Worm (Caenorhabditis elegans) whole organism, midembryonic: ENCODE measurements around the gene drr-2.
A peak's percentile ranks its signal among the peaks of the same experiment; 100 is the strongest.

Experiments used
- T22C8.4 ChIP-seq: fragments of 200-800 bp; sonication (Bioruptor generic); IDR thresholded peaks from 2 replicates; pipeline ENCODE4 v1.3.6; 2022; ENCODE audit warnings: missing genetic modification characterization, missing compliant biosample characterization
- cog-1 ChIP-seq: sonication (generic microtip); optimal IDR thresholded peaks from 2 replicates; lab custom pipeline; 2016; ENCODE audit warnings: missing genetic modification characterization, missing compliant biosample characterization
- flt-1 ChIP-seq: fragments of 200-800 bp; sonication (Bioruptor generic); IDR thresholded peaks from 2 replicates; pipeline ENCODE4 v1.3.6; 2022; ENCODE audit warnings: missing genetic modification characterization, missing compliant biosample characterization
- klf-2 ChIP-seq: fragments of 200-800 bp; sonication (Bioruptor generic); conservative IDR thresholded peaks from 2 replicates; pipeline ENCODE4 v1.3.6; 2022; ENCODE audit warnings: missing genetic modification reagents, missing genetic modification characterization, missing compliant biosample characterization
- med-1 ChIP-seq: sonication (generic microtip); optimal IDR thresholded peaks from 2 replicates; lab custom pipeline; 2017; ENCODE audit warnings: missing genetic modification characterization, mild to moderate bottlenecking, missing compliant biosample characterization, antibody characterized with exemption, missing genetic modification reagents; ENCODE audit not compliant: insufficient read depth
- ref-1 ChIP-seq: fragments of 200-800 bp; sonication (Bioruptor generic); conservative IDR thresholded peaks from 2 replicates; pipeline ENCODE4 v1.3.6; 2022; ENCODE audit warnings: missing genetic modification reagents, missing genetic modification characterization, missing compliant biosample characterization
- tab-1 ChIP-seq: fragments of 200-800 bp; sonication (Bioruptor generic); IDR thresholded peaks from 2 replicates; pipeline ENCODE4 v1.3.6; 2022; ENCODE audit warnings: missing genetic modification characterization, missing compliant biosample characterization
- ztf-23 ChIP-seq: fragments of 200-800 bp; sonication (Bioruptor generic); IDR thresholded peaks from 2 replicates; pipeline ENCODE4 v1.3.6; 2022; ENCODE audit warnings: missing genetic modification reagents, missing genetic modification characterization, missing compliant biosample characterization
- ztf-29 ChIP-seq: fragments of 200-800 bp; sonication (Bioruptor generic); IDR thresholded peaks from 2 replicates; pipeline ENCODE4 v1.3.6; 2022; ENCODE audit warnings: missing genetic modification reagents, missing genetic modification characterization, missing compliant biosample characterization

Gene drr-2

ce11 chrIII:13648540-13648939 lies 5.2 kb upstream of the drr-2 start:
- TF ChIP-seq ref-1 (GFP tag; lab: Robert Waterston, UW) (no peak), ztf-29 (GFP tag; lab: Robert Waterston, UW) (no peak), cog-1 (tag; lab: Kevin White, UChicago) (no peak), flt-1 (no peak), ztf-23 (GFP tag; lab: Robert Waterston, UW) (no peak)

ce11 chrIII:13645885-13646488 lies 2.6 kb upstream of the drr-2 start:
- TF ChIP-seq flt-1 (peak; percentile 48; the same call in 1 of the 2 replicates), klf-2 (no peak), ztf-23 (GFP tag; lab: Robert Waterston, UW) (no peak)

- TF ChIP-seq T22C8.4 (GFP tag; lab: Robert Waterston, UW) (no peak), ztf-23 (GFP tag; lab: Robert Waterston, UW) (no peak), klf-2 (no peak), flt-1 (0 out of 2 replicates have a peak, but pooled peaks have one; percentile 18)
These were observed 909 bp upstream of the drr-2 start for ce11 chrIII:13644279-13644678.

ce11 chrIII:13642776-13643175 lies 594 bp downstream of the drr-2 start:
- no peak for TF ChIP-seq ztf-23 (GFP tag; lab: Robert Waterston, UW)
- no peak for TF ChIP-seq ref-1 (GFP tag; lab: Robert Waterston, UW)
- TF ChIP-seq med-1 (GFP tag; lab: Kevin White, UChicago), result no peak
- no peak for TF ChIP-seq cog-1 (tag; lab: Kevin White, UChicago)
- no peak for TF ChIP-seq tab-1 (GFP tag; lab: Robert Waterston, UW)
- no peak for TF ChIP-seq flt-1

ce11 chrIII:13642227-13642626 lies 1.1 kb downstream of the drr-2 start, which contains the start of gene T12D8.10:
Gene T12D8.10, minus strand, starts transcription at chrIII:13642327.
- TF ChIP-seq flt-1 (no peak), ref-1 (GFP tag; lab: Robert Waterston, UW) (no peak), klf-2 (no peak), ztf-29 (GFP tag; lab: Robert Waterston, UW) (no peak), tab-1 (GFP tag; lab: Robert Waterston, UW) (no peak), med-1 (GFP tag; lab: Kevin White, UChicago) (no peak), ztf-23 (GFP tag; lab: Robert Waterston, UW) (no peak), T22C8.4 (GFP tag; lab: Robert Waterston, UW) (no peak), cog-1 (tag; lab: Kevin White, UChicago) (no peak)

ce11 chrIII:13641588-13641987 lies 1.8 kb downstream of the drr-2 start, which contains the start of gene acbp-5:
Gene acbp-5, minus strand, starts transcription at chrIII:13641688.
- no peak for TF ChIP-seq T22C8.4 (GFP tag; lab: Robert Waterston, UW)
- no peak for TF ChIP-seq klf-2
- TF ChIP-seq ref-1 (GFP tag; lab: Robert Waterston, UW), result no peak
- no peak for TF ChIP-seq cog-1 (tag; lab: Kevin White, UChicago)
- no peak for TF ChIP-seq flt-1
- no peak for TF ChIP-seq tab-1 (GFP tag; lab: Robert Waterston, UW)
- no peak for TF ChIP-seq ztf-29 (GFP tag; lab: Robert Waterston, UW)
- TF ChIP-seq med-1 (GFP tag; lab: Kevin White, UChicago), result no peak
- TF ChIP-seq ztf-23 (GFP tag; lab: Robert Waterston, UW), result no peak

ce11 chrIII:13640869-13641268 lies 2.5 kb downstream of the drr-2 start:
- no peak for TF ChIP-seq tab-1 (GFP tag; lab: Robert Waterston, UW)

ce11 chrIII:13640003-13640499 lies 3.3 kb downstream of the drr-2 start:
- TF ChIP-seq ref-1 (GFP tag; lab: Robert Waterston, UW) (no peak), T22C8.4 (GFP tag; lab: Robert Waterston, UW) (no peak), med-1 (GFP tag; lab: Kevin White, UChicago) (no peak), ztf-29 (GFP tag; lab: Robert Waterston, UW) (no peak), ztf-23 (GFP tag; lab: Robert Waterston, UW) (no peak), tab-1 (GFP tag; lab: Robert Waterston, UW) (no peak), cog-1 (tag; lab: Kevin White, UChicago) (no peak), klf-2 (no peak), flt-1 (no peak)

- TF ChIP-seq ref-1 (GFP tag; lab: Robert Waterston, UW), result no peak
- TF ChIP-seq tab-1 (GFP tag; lab: Robert Waterston, UW), result no peak
- TF ChIP-seq ztf-29 (GFP tag; lab: Robert Waterston, UW), result no peak
- TF ChIP-seq T22C8.4 (GFP tag; lab: Robert Waterston, UW), result no peak
- TF ChIP-seq ztf-23 (GFP tag; lab: Robert Waterston, UW), result no peak
- TF ChIP-seq cog-1 (tag; lab: Kevin White, UChicago), result no peak
- TF ChIP-seq flt-1, result no peak
- no peak for TF ChIP-seq klf-2
- TF ChIP-seq med-1 (GFP tag; lab: Kevin White, UChicago), result no peak
These were observed 5.7 kb downstream of the drr-2 start for ce11 chrIII:13637681-13638080.

ce11 chrIII:13635730-13636360 lies 7.5 kb downstream of the drr-2 start:
- TF ChIP-seq klf-2, result no peak
- no peak for TF ChIP-seq ztf-29 (GFP tag; lab: Robert Waterston, UW)
- TF ChIP-seq cog-1 (tag; lab: Kevin White, UChicago), result no peak
- no peak for TF ChIP-seq tab-1 (GFP tag; lab: Robert Waterston, UW)
- no peak for TF ChIP-seq med-1 (GFP tag; lab: Kevin White, UChicago)
- no peak for TF ChIP-seq ref-1 (GFP tag; lab: Robert Waterston, UW)
- TF ChIP-seq flt-1, result no peak
- no peak for TF ChIP-seq ztf-23 (GFP tag; lab: Robert Waterston, UW)
- TF ChIP-seq T22C8.4 (GFP tag; lab: Robert Waterston, UW), result no peak
